Fruit fly (Drosophila melanogaster) whole organism, wandering third instar larva: ENCODE data around the gene CG10550.

Experiments used
- Abd-B ChIP-seq: fragments of >200 bp; optimal IDR thresholded peaks from 2 replicates; lab custom pipeline; 2017; ENCODE audit warnings: missing biosample characterization, missing genetic modification characterization
- CG32264 ChIP-seq: fragments of 200-800 bp; sonication (Bioruptor generic); optimal IDR thresholded peaks from 2 replicates; lab custom pipeline; 2016; ENCODE audit warnings: missing biosample characterization, missing genetic modification characterization
- CG9705 ChIP-seq: fragments of 200-800 bp; sonication (Bioruptor generic); optimal IDR thresholded peaks from 2 replicates; lab custom pipeline; 2018; ENCODE audit warnings: missing biosample characterization, mild to moderate bottlenecking, missing genetic modification characterization
- CrebA ChIP-seq: fragments of 200-800 bp; sonication (Bioruptor generic); optimal IDR thresholded peaks from 2 replicates; lab custom pipeline; 2016; ENCODE audit warnings: missing biosample characterization, mild to moderate bottlenecking, missing genetic modification characterization, borderline replicate concordance
- Dfd ChIP-seq: fragments of >200 bp; optimal IDR thresholded peaks from 2 replicates; lab custom pipeline; 2017; ENCODE audit warnings: missing biosample characterization, missing genetic modification characterization
- Dif ChIP-seq: fragments of 200-275, 200-300 bp; sonication (Bioruptor generic); optimal IDR thresholded peaks from 2 replicates; lab custom pipeline; 2018; ENCODE audit warnings: missing biosample characterization, missing genetic modification characterization; ENCODE audit not compliant: partially characterized antibody
- GATAd ChIP-seq: sonication (Bioruptor generic); optimal IDR thresholded peaks from 2 replicates; lab custom pipeline; 2016; ENCODE audit warnings: missing biosample characterization, missing genetic modification characterization
- HLH106 ChIP-seq: fragments of 200-800 bp; optimal IDR thresholded peaks from 3 replicates; lab custom pipeline; 2019; ENCODE audit warnings: missing biosample characterization, mild to moderate bottlenecking, missing genetic modification characterization, moderate library complexity
- Hnf4 ChIP-seq: fragments of 200-800 bp; sonication (Bioruptor generic); optimal IDR thresholded peaks from 2 replicates; lab custom pipeline; 2016; ENCODE audit warnings: missing biosample characterization, mild to moderate bottlenecking, missing genetic modification characterization
- Hr78 ChIP-seq: fragments of >200 bp; optimal IDR thresholded peaks from 2 replicates; lab custom pipeline; 2017; ENCODE audit warnings: missing biosample characterization, missing genetic modification characterization
- Hr83 ChIP-seq: fragments of 200-300 bp; sonication (Bioruptor generic); optimal IDR thresholded peaks from 2 replicates; lab custom pipeline; 2016; ENCODE audit warnings: missing biosample characterization, mild to moderate bottlenecking, missing genetic modification characterization, moderate library complexity; ENCODE audit not compliant: poor library complexity, severe bottlenecking
- Jra ChIP-seq: sonication (Bioruptor generic); optimal IDR thresholded peaks from 2 replicates; lab custom pipeline; 2016; ENCODE audit warnings: missing biosample characterization, missing genetic modification characterization
- Mio ChIP-seq: sonication (Bioruptor generic); optimal IDR thresholded peaks from 2 replicates; lab custom pipeline; 2016; ENCODE audit warnings: missing biosample characterization, missing genetic modification characterization
- Myc ChIP-seq: fragments of >200 bp; optimal IDR thresholded peaks from 2 replicates; lab custom pipeline; 2017
- N ChIP-seq: fragments of >200 bp; optimal IDR thresholded peaks from 2 replicates; lab custom pipeline; 2018; ENCODE audit warnings: missing biosample characterization, missing external identifiers, missing genetic modification characterization
- OdsH ChIP-seq: fragments of 200-800 bp; sonication (Bioruptor generic); optimal IDR thresholded peaks from 2 replicates; lab custom pipeline; 2016; ENCODE audit warnings: missing biosample characterization, mild to moderate bottlenecking, missing genetic modification characterization
- Rel ChIP-seq, 2 experiments: fragments of 200-800 bp; sonication (Bioruptor generic) in 1 of 2; optimal IDR thresholded peaks; 2 replicates in 1 of 2; 3 replicates in 1 of 2; lab custom pipeline; 2016 to 2019; ENCODE audit warnings: mild to moderate bottlenecking in 2 of 2, missing biosample characterization in 2 of 2, missing genetic modification characterization in 2 of 2, moderate library complexity in 1 of 2
- Sp1 ChIP-seq: fragments of 200-800 bp; sonication (Bioruptor generic); optimal IDR thresholded peaks from 3 replicates; lab custom pipeline; 2019; ENCODE audit warnings: missing biosample characterization, mild to moderate bottlenecking, missing genetic modification characterization, moderate library complexity
- Vsx2 ChIP-seq: fragments of 200-300, 225-300 bp; sonication (Bioruptor generic); optimal IDR thresholded peaks from 2 replicates; lab custom pipeline; 2018; ENCODE audit warnings: missing biosample characterization, missing genetic modification characterization; ENCODE audit not compliant: partially characterized antibody
- br ChIP-seq: fragments of 200-800 bp; sonication (Bioruptor generic); optimal IDR thresholded peaks from 2 replicates; lab custom pipeline; 2016; ENCODE audit warnings: missing biosample characterization, missing genetic modification characterization
- brk ChIP-seq: fragments of 200-800 bp; sonication (Bioruptor generic); optimal IDR thresholded peaks from 2 replicates; lab custom pipeline; 2016; ENCODE audit warnings: missing biosample characterization, mild to moderate bottlenecking, missing genetic modification characterization
- dl ChIP-seq, 2 experiments: fragments of 175-275, 200-275 bp in 1 of 2; fragments of 200-275 bp in 1 of 2; sonication (Bioruptor generic); optimal IDR thresholded peaks; lab custom pipeline; 2018; ENCODE audit warnings: mild to moderate bottlenecking in 2 of 2, missing biosample characterization in 2 of 2, missing genetic modification characterization in 2 of 2, moderate library complexity in 2 of 2; ENCODE audit not compliant: partially characterized antibody in 2 of 2, insufficient read depth in 1 of 2
- dmrt93B ChIP-seq: fragments of 200-800 bp; sonication (Bioruptor generic); optimal IDR thresholded peaks from 2 replicates; lab custom pipeline; 2018; ENCODE audit warnings: missing biosample characterization, mild to moderate bottlenecking, missing genetic modification characterization
- ey ChIP-seq: fragments of 200-800 bp; sonication (Bioruptor generic); optimal IDR thresholded peaks from 2 replicates; lab custom pipeline; 2016; ENCODE audit warnings: missing biosample characterization, missing genetic modification characterization
- foxo ChIP-seq, 2 experiments: fragments of 200-800 bp; sonication (Bioruptor generic); optimal IDR thresholded peaks; 2 replicates in 1 of 2; 3 replicates in 1 of 2; lab custom pipeline; 2016 to 2017; ENCODE audit warnings: missing biosample characterization in 2 of 2, missing genetic modification characterization in 2 of 2
- fru ChIP-seq: fragments of 200-800 bp; sonication (Bioruptor generic); optimal IDR thresholded peaks from 3 replicates; lab custom pipeline; 2016; ENCODE audit warnings: missing biosample characterization, mild to moderate bottlenecking, missing genetic modification characterization
- h ChIP-seq: fragments of 200-800 bp; sonication (Bioruptor generic); optimal IDR thresholded peaks from 3 replicates; lab custom pipeline; 2016; ENCODE audit warnings: missing biosample characterization, mild to moderate bottlenecking, missing genetic modification characterization
- jim ChIP-seq: fragments of 175-275, 200-325 bp; sonication (Bioruptor generic); optimal IDR thresholded peaks from 2 replicates; lab custom pipeline; 2016; ENCODE audit warnings: missing biosample characterization, mild to moderate bottlenecking, missing genetic modification characterization
- lola ChIP-seq: fragments of >200 bp; optimal IDR thresholded peaks from 2 replicates; lab custom pipeline; 2017; ENCODE audit warnings: missing biosample characterization, missing genetic modification characterization
- pan ChIP-seq: fragments of >200 bp; optimal IDR thresholded peaks from 2 replicates; lab custom pipeline; 2017
- psq ChIP-seq: fragments of 200-800 bp; sonication (Bioruptor generic); optimal IDR thresholded peaks from 3 replicates; lab custom pipeline; 2017; ENCODE audit warnings: missing biosample characterization, mild to moderate bottlenecking, missing genetic modification characterization, moderate library complexity
- rgr ChIP-seq: fragments of 200-800 bp; sonication (Bioruptor generic); optimal IDR thresholded peaks from 3 replicates; lab custom pipeline; 2016; ENCODE audit warnings: missing biosample characterization, mild to moderate bottlenecking, missing genetic modification characterization
- sage ChIP-seq: fragments of 200-800 bp; sonication (Bioruptor generic); optimal IDR thresholded peaks from 2 replicates; lab custom pipeline; 2016; ENCODE audit warnings: missing biosample characterization, mild to moderate bottlenecking, missing genetic modification characterization
- tai ChIP-seq: sonication (Bioruptor generic); optimal IDR thresholded peaks from 2 replicates; lab custom pipeline; 2016; ENCODE audit warnings: missing biosample characterization, missing genetic modification characterization
- usp ChIP-seq: fragments of >200 bp; optimal IDR thresholded peaks from 2 replicates; lab custom pipeline; 2017; ENCODE audit warnings: missing biosample characterization, missing genetic modification characterization
- woc ChIP-seq: sonication (Bioruptor generic); optimal IDR thresholded peaks from 2 replicates; lab custom pipeline; 2016; ENCODE audit warnings: missing biosample characterization, mild to moderate bottlenecking, missing genetic modification characterization

CG10550 gene

DNA sequence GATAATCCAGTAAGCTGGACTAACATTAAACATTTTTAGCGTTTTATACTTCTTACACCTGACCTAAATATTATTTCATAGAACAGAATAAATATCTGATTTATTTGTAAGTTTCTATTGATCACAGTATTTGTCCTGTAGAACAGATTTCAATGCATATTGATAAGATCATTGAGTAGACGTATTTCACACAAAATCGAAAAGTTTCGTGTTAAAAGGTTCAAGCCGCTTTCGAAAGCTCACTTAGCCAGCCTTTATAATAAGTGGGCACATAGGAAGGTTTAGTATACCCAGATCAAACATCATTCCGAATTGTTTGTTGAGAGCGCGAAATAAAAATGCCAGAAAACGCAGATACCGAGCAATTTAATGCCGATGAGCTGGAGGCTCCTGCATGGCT, 18.6 kb downstream of the CG10550 start, which contains the start of gene CG11893:
CG11893 (plus strand) TSS at position 301 of the 400 bp plus-strand sequence.
- TF ChIP-seq tai (GFP tag; lab: Kevin White, UChicago), result no peak
- no peak for TF ChIP-seq lola
- TF ChIP-seq Abd-B (GFP tag; lab: Kevin White, UChicago), result no peak
- TF ChIP-seq CrebA (GFP tag; lab: Kevin White, UChicago), result no peak
- no peak for TF ChIP-seq Dfd (GFP tag; lab: Kevin White, UChicago)
- TF ChIP-seq ey (GFP tag; lab: Kevin White, UChicago), result no peak
- no peak for TF ChIP-seq jim (GFP tag; lab: Kevin White, UChicago)
- no peak for TF ChIP-seq h
- TF ChIP-seq Dif, result no peak
- TF ChIP-seq rgr (GFP tag; lab: Kevin White, UChicago), result no peak
- TF ChIP-seq, all 38 proteins: peak for 0

DNA sequence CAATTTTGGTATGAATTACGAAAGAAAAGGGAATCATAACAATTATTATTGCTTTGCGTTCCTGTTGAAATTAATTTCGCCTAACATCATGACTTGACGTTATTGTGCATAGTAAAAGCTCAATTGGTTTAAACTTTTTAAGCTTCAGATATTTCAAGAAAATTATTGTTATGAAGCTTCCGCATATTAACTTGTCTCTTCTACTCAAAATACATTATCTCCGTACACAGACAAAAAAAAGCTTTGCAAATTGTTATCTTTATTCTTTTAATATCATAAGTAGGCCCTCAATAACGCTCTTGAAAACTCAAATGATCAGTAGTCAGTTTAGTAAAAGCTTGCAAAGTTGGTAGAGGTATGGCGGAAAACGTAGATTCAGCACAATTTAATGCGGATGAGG, 21.1 kb downstream of the CG10550 start, which contains the start of gene CG13658:
CG13658 (plus strand) TSS at position 347 of the 400 bp plus-strand sequence.
- TF ChIP-seq Hnf4, result no peak

DNA sequence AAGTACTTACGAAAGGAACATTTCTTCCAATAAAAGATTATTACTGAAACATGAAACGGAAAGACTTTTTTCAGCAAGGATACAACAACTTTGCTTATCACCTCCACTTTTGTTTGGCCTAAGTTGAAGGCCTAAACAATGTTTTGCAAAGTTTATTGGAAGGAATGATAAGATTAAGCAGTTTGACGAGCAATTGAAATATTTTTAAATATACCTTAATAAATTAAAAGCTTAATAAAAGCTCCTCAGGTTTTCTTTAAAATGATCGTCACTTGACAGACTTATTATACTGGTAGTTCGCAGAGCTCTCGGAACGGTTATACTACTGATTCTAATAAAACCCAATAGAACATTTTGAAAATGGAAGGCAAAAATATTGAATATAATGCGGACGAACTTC, 23.0 kb downstream of the CG10550 start, which contains the start of gene CG31104:
CG31104 (plus strand) TSS at position 301 of the 400 bp plus-strand sequence.
- no peak for TF ChIP-seq pan (lab: Kevin White, UChicago)
- no peak for TF ChIP-seq dl (GFP tag; optimal IDR thresholded peaks at IDR 0.05; lab: Kevin White, UChicago; ENCODE audit: insufficient read depth in 1 of 2, partially characterized antibody in 2 of 2)
- no peak for TF ChIP-seq N (GFP tag; lab: Kevin White, UChicago)
- TF ChIP-seq sage (GFP tag; lab: Kevin White, UChicago), result no peak
- TF ChIP-seq CG32264 (GFP tag; lab: Kevin White, UChicago), result no peak
- no peak for TF ChIP-seq Hr83 (GFP tag; lab: Kevin White, UChicago)
- TF ChIP-seq Rel (GFP tag; optimal IDR thresholded peaks at IDR 0.05; lab: Kevin White, UChicago), result no peak
- no peak for TF ChIP-seq Rel (tag; optimal IDR thresholded peaks at IDR 0.05; lab: Kevin White, UChicago)
- TF ChIP-seq woc (GFP tag; lab: Kevin White, UChicago), result no peak
- TF ChIP-seq Hnf4, result no peak
- no peak for TF ChIP-seq OdsH
- no peak for TF ChIP-seq h
- TF ChIP-seq foxo (GFP tag; optimal IDR thresholded peaks at IDR 0.05; lab: Kevin White, UChicago), result no peak
- TF ChIP-seq, all 38 proteins: peak for 0

DNA sequence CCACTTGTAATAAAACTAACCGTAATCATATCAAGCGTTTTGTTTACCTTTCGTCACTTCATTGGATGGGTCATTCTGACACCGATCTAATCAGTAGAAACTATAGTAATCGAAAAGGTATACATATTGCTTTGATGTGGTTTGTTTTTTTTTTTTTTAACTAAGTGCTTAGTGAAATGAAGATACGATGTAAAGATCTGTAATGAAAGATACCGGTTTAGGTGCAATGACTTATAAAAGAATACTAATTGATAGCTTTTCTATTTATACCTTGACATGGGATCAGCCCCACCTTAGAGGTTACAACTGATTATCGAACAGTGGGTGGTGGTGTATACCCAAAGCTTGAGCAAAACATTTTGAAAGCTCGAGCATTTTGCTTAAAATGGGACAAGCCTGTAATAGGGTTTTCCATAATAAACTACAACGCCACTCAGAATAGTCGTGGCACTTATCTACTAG, 25.0 kb downstream of the CG10550 start, which contains the start of gene CG31300:
CG31300 (plus strand) TSS at position 412 of the 462 bp plus-strand sequence.
- TF ChIP-seq psq (GFP tag; lab: Kevin White, UChicago) (no peak), Mio (GFP tag; lab: Kevin White, UChicago) (no peak), OdsH (no peak), Hr78 (no peak), h (no peak), jim (GFP tag; lab: Kevin White, UChicago) (no peak), tai (GFP tag; lab: Kevin White, UChicago) (no peak), pan (lab: Kevin White, UChicago) (no peak), Myc (lab: Kevin White, UChicago) (no peak), Dfd (GFP tag; lab: Kevin White, UChicago) (no peak), usp (GFP tag; lab: Kevin White, UChicago) (no peak), Vsx2 (GFP tag; lab: Kevin White, UChicago) (no peak), Dif (no peak), dl (GFP tag; optimal IDR thresholded peaks at IDR 0.05; lab: Kevin White, UChicago; ENCODE audit: insufficient read depth in 1 of 2, partially characterized antibody in 2 of 2) (no peak), woc (GFP tag; lab: Kevin White, UChicago) (no peak)

DNA sequence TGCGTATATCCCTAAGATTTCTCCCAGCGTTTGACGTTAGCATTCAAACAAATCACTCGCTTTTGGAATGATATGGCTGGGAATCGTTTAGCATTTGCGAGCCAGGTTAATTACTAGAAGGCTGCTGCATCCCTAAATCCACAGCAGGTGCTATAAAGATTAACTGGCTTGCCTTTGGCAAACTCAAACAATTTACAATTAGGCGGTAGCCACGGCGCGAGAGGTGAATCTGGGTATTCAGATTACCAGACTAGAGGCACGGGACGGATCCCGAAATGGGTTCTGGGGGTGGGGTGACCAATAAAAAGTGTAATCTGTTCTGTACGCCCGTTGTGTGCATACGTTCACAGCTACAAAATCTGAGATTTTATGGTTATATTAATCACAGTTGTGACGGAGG, 27.0 kb downstream of the CG10550 start, which contains the start of gene CG11892:
CG11892 (plus strand) TSS at position 384 of the 400 bp plus-strand sequence.
- TF ChIP-seq br (GFP tag; lab: Kevin White, UChicago), result peak; percentile 57
- TF ChIP-seq CG32264 (GFP tag; lab: Kevin White, UChicago), result no peak
- no peak for TF ChIP-seq psq (GFP tag; lab: Kevin White, UChicago)
- no peak for TF ChIP-seq Dif
- peak; percentile 50 for TF ChIP-seq fru (GFP tag; lab: Kevin White, UChicago)
- no peak for TF ChIP-seq HLH106 (tag; lab: Kevin White, UChicago)
- TF ChIP-seq CG9705 (GFP tag; lab: Kevin White, UChicago), result no peak
- no peak for TF ChIP-seq h
- TF ChIP-seq ey (GFP tag; lab: Kevin White, UChicago), result no peak
- TF ChIP-seq GATAd (GFP tag; lab: Kevin White, UChicago), result no peak
- peak; percentile 36 for TF ChIP-seq rgr (GFP tag; lab: Kevin White, UChicago)
- no peak for TF ChIP-seq foxo (GFP tag; optimal IDR thresholded peaks at IDR 0.05; lab: Kevin White, UChicago)
- TF ChIP-seq Vsx2 (GFP tag; lab: Kevin White, UChicago), result no peak
- TF ChIP-seq sage (GFP tag; lab: Kevin White, UChicago), result no peak
- TF ChIP-seq Jra (GFP tag; lab: Kevin White, UChicago), result no peak
- TF ChIP-seq brk, result no peak
- peak; percentile 55 for TF ChIP-seq Sp1 (GFP tag; lab: Kevin White, UChicago)
- no peak for TF ChIP-seq Rel (GFP tag; optimal IDR thresholded peaks at IDR 0.05; lab: Kevin White, UChicago)
- TF ChIP-seq Rel (tag; optimal IDR thresholded peaks at IDR 0.05; lab: Kevin White, UChicago), result no peak
- TF ChIP-seq Hnf4, result peak; percentile 24
- TF ChIP-seq CrebA (GFP tag; lab: Kevin White, UChicago), result no peak
- no peak for TF ChIP-seq N (GFP tag; lab: Kevin White, UChicago)
- peak; percentile 51 for TF ChIP-seq Hr83 (GFP tag; lab: Kevin White, UChicago)
- no peak for TF ChIP-seq Mio (GFP tag; lab: Kevin White, UChicago)
- no peak for TF ChIP-seq Abd-B (GFP tag; lab: Kevin White, UChicago)
- TF ChIP-seq woc (GFP tag; lab: Kevin White, UChicago), result no peak
- no peak for TF ChIP-seq dl (GFP tag; optimal IDR thresholded peaks at IDR 0.05; lab: Kevin White, UChicago; ENCODE audit: insufficient read depth in 1 of 2, partially characterized antibody in 2 of 2)
- no peak for TF ChIP-seq usp (GFP tag; lab: Kevin White, UChicago)
- TF ChIP-seq dmrt93B (GFP tag; lab: Kevin White, UChicago), result no peak
- TF ChIP-seq lola, result no peak
- TF ChIP-seq Myc (lab: Kevin White, UChicago), result no peak
